Worm (Caenorhabditis elegans) whole organism, L1 larva: ENCODE data around the gene ZK1098.12.

Experiments used
- C04F5.9 ChIP-seq: sonication (generic microtip); optimal IDR thresholded peaks from 2 replicates; lab custom pipeline; 2016; ENCODE audit warnings: missing genetic modification characterization, missing compliant biosample characterization
- C34B4.2 ChIP-seq: sonication (generic microtip); optimal IDR thresholded peaks from 2 replicates; lab custom pipeline; 2017; ENCODE audit warnings: mild to moderate bottlenecking, missing genetic modification characterization, missing compliant biosample characterization
- alr-1 ChIP-seq: fragments of 200-800 bp; sonication (Bioruptor generic); optimal IDR thresholded peaks from 2 replicates; lab custom pipeline; 2018; ENCODE audit warnings: borderline replicate concordance, mild to moderate bottlenecking, missing genetic modification characterization, missing compliant biosample characterization
- ceh-63 ChIP-seq: fragments of 200-800 bp; sonication (Bioruptor generic); optimal IDR thresholded peaks from 2 replicates; lab custom pipeline; 2018; ENCODE audit warnings: mild to moderate bottlenecking, missing genetic modification characterization, missing compliant biosample characterization
- ceh-82 ChIP-seq, 3 experiments: fragments of 150-350 bp in 1 of 3; sonication (generic microtip) in 2 of 3; optimal IDR thresholded peaks; 2 replicates each; lab custom pipeline; 2014 to 2017; ENCODE audit warnings: missing biosample characterization in 3 of 3, missing genetic modification characterization in 3 of 3
- ceh-88 ChIP-seq: fragments of 200-800 bp; sonication (Bioruptor generic); IDR thresholded peaks from 2 replicates; pipeline ENCODE4 v1.3.6; 2022; ENCODE audit warnings: missing genetic modification characterization, missing compliant biosample characterization
- dpl-1 ChIP-seq, 3 experiments: fragments of 150-350 bp in 2 of 3; sonication (generic microtip) in 1 of 3; optimal IDR thresholded peaks; 2 replicates each; lab custom pipeline; 2014 to 2017; ENCODE audit warnings: missing biosample characterization in 3 of 3, missing genetic modification characterization in 3 of 3, missing genetic modification reagents in 3 of 3
- efl-1 ChIP-seq, 4 experiments: fragments of 150-350 bp; optimal IDR thresholded peaks in 3 of 4; peaks in 1 of 4; 1 replicate in 1 of 4; 2 replicates in 3 of 4; lab custom pipeline; 2014; ENCODE audit warnings: missing biosample characterization in 2 of 4, missing genetic modification characterization in 2 of 4, missing genetic modification reagents in 2 of 4
- egl-13 ChIP-seq: sonication (generic microtip); optimal IDR thresholded peaks from 2 replicates; lab custom pipeline; 2016; ENCODE audit warnings: missing genotype, missing genetic modification reagents, missing genetic modification characterization, missing compliant biosample characterization
- egl-27 ChIP-seq, 2 experiments: fragments of 150-350 bp in 1 of 2; sonication (generic microtip); optimal IDR thresholded peaks; 3 replicates each; lab custom pipeline; 2017 to 2018; ENCODE audit warnings: missing biosample characterization in 2 of 2, missing genetic modification characterization in 2 of 2, missing genetic modification reagents in 2 of 2
- elt-2 ChIP-seq: sonication (generic microtip); optimal IDR thresholded peaks from 2 replicates; lab custom pipeline; 2016; ENCODE audit warnings: missing genetic modification characterization, mild to moderate bottlenecking, inconsistent platforms, missing compliant biosample characterization, missing genetic modification reagents
- ets-5 ChIP-seq: fragments of 200-800 bp; sonication (Bioruptor generic); IDR thresholded peaks from 2 replicates; pipeline ENCODE4 v1.3.6; 2022; ENCODE audit warnings: missing genetic modification characterization, missing compliant biosample characterization
- fkh-10 ChIP-seq: sonication (generic microtip); optimal IDR thresholded peaks from 2 replicates; lab custom pipeline; 2017; ENCODE audit warnings: missing biosample characterization, missing genetic modification reagents, missing genetic modification characterization
- fkh-4 ChIP-seq: sonication (generic microtip); optimal IDR thresholded peaks from 2 replicates; lab custom pipeline; 2016; ENCODE audit warnings: missing compliant biosample characterization, missing genetic modification characterization, borderline replicate concordance
- fos-1 ChIP-seq: fragments of 150-350 bp; optimal IDR thresholded peaks from 2 replicates; lab custom pipeline; 2014; ENCODE audit warnings: missing biosample characterization, missing genetic modification characterization
- grh-1 ChIP-seq: fragments of 200-800 bp; sonication (Bioruptor generic); IDR thresholded peaks from 2 replicates; pipeline ENCODE4 v1.3.6; 2022; ENCODE audit warnings: missing genetic modification reagents, missing genetic modification characterization, missing compliant biosample characterization
- hlh-4 ChIP-seq: sonication (generic microtip); optimal IDR thresholded peaks from 2 replicates; lab custom pipeline; 2016; ENCODE audit warnings: mild to moderate bottlenecking, missing genetic modification characterization, missing compliant biosample characterization
- hpl-2 ChIP-seq: fragments of 150-350 bp; optimal IDR thresholded peaks from 2 replicates; lab custom pipeline; 2014; ENCODE audit warnings: missing biosample characterization, missing genetic modification reagents, missing genetic modification characterization
- irx-1 ChIP-seq: sonication (generic microtip); optimal IDR thresholded peaks from 2 replicates; lab custom pipeline; 2016; ENCODE audit warnings: missing genetic modification characterization, missing compliant biosample characterization
- isw-1 ChIP-seq: fragments of 200-800 bp; sonication (Bioruptor generic); IDR thresholded peaks from 2 replicates; pipeline ENCODE4 v1.3.6; 2022; ENCODE audit warnings: missing genetic modification characterization, missing compliant biosample characterization
- lin-13 ChIP-seq: fragments of 150-350 bp; optimal IDR thresholded peaks from 2 replicates; lab custom pipeline; 2014; ENCODE audit warnings: missing biosample characterization, missing genetic modification reagents, missing genetic modification characterization
- lin-14 ChIP-seq: fragments of 200-800 bp; sonication (Bioruptor generic); optimal IDR thresholded peaks from 2 replicates; lab custom pipeline; 2018; ENCODE audit warnings: mild to moderate bottlenecking, missing genetic modification characterization, moderate library complexity, missing compliant biosample characterization
- lin-15B ChIP-seq: fragments of 150-350 bp; sonication (generic microtip); optimal IDR thresholded peaks from 3 replicates; lab custom pipeline; 2014; ENCODE audit warnings: missing biosample characterization, missing genetic modification characterization
- lin-39 ChIP-seq: fragments of 150-350 bp; optimal IDR thresholded peaks from 2 replicates; lab custom pipeline; 2014; ENCODE audit warnings: missing biosample characterization, missing genetic modification reagents, missing genetic modification characterization
- lir-3 ChIP-seq: sonication (generic microtip); optimal IDR thresholded peaks from 2 replicates; lab custom pipeline; 2016; ENCODE audit warnings: mild to moderate bottlenecking, missing genetic modification characterization, moderate library complexity, missing compliant biosample characterization; ENCODE audit not compliant: poor library complexity
- lsy-2 ChIP-seq, 2 experiments: fragments of 150-350 bp; optimal IDR thresholded peaks; 2 replicates each; lab custom pipeline; 2014; ENCODE audit warnings: missing biosample characterization in 2 of 2, missing genetic modification characterization in 2 of 2
- mab-9 ChIP-seq: fragments of 200-800 bp; sonication (Bioruptor generic); IDR thresholded peaks from 2 replicates; pipeline ENCODE4 v1.3.6; 2022; ENCODE audit warnings: missing genetic modification reagents, missing genetic modification characterization, missing compliant biosample characterization
- mep-1 ChIP-seq: fragments of 150-350 bp; optimal IDR thresholded peaks from 2 replicates; lab custom pipeline; 2014; ENCODE audit warnings: missing biosample characterization, missing genetic modification characterization
- nhr-11 ChIP-seq: fragments of 150-350 bp; optimal IDR thresholded peaks from 2 replicates; lab custom pipeline; 2014; ENCODE audit warnings: missing biosample characterization, missing genetic modification characterization
- nhr-12 ChIP-seq: sonication (generic microtip); optimal IDR thresholded peaks from 2 replicates; lab custom pipeline; 2017; ENCODE audit warnings: missing biosample characterization, missing genetic modification characterization
- nhr-20 ChIP-seq: sonication (generic microtip); optimal IDR thresholded peaks from 2 replicates; lab custom pipeline; 2016; ENCODE audit warnings: mild to moderate bottlenecking, missing genetic modification characterization, missing compliant biosample characterization
- nhr-237 ChIP-seq: fragments of 150-350 bp; optimal IDR thresholded peaks from 2 replicates; lab custom pipeline; 2014; ENCODE audit warnings: missing biosample characterization, missing genetic modification characterization
- nhr-47 ChIP-seq: sonication (generic microtip); optimal IDR thresholded peaks from 2 replicates; lab custom pipeline; 2016; ENCODE audit warnings: mild to moderate bottlenecking, missing genetic modification characterization, moderate library complexity, missing compliant biosample characterization
- nhr-71 ChIP-seq: sonication (generic microtip); optimal IDR thresholded peaks from 2 replicates; lab custom pipeline; 2016; ENCODE audit warnings: mild to moderate bottlenecking, missing genetic modification characterization, moderate library complexity, missing compliant biosample characterization
- nhr-76 ChIP-seq: sonication (generic microtip); optimal IDR thresholded peaks from 2 replicates; lab custom pipeline; 2017; ENCODE audit warnings: missing biosample characterization, missing genetic modification characterization
- nhr-77 ChIP-seq: fragments of 150-350 bp; optimal IDR thresholded peaks from 2 replicates; lab custom pipeline; 2014; ENCODE audit warnings: missing biosample characterization, missing genetic modification characterization
- nhr-85 ChIP-seq: sonication (generic microtip); peaks from one replicate; lab custom pipeline; 2016; ENCODE audit warnings: missing genetic modification characterization, inconsistent platforms, missing compliant biosample characterization
- pag-3 ChIP-seq: sonication (generic microtip); optimal IDR thresholded peaks from 2 replicates; lab custom pipeline; 2017; ENCODE audit warnings: missing genetic modification characterization, mild to moderate bottlenecking, missing compliant biosample characterization, antibody characterized with exemption, borderline replicate concordance; ENCODE audit not compliant: insufficient read depth
- pax-3 ChIP-seq: fragments of 200-800 bp; sonication (Bioruptor generic); optimal IDR thresholded peaks from 2 replicates; lab custom pipeline; 2018; ENCODE audit warnings: mild to moderate bottlenecking, missing genetic modification characterization, moderate library complexity, missing compliant biosample characterization
- rnt-1 ChIP-seq: sonication (generic microtip); optimal IDR thresholded peaks from 2 replicates; lab custom pipeline; 2016; ENCODE audit warnings: mild to moderate bottlenecking, missing genetic modification characterization, moderate library complexity, missing compliant biosample characterization
- snpc-4 ChIP-seq: fragments of 150-350 bp; optimal IDR thresholded peaks from 2 replicates; lab custom pipeline; 2014; ENCODE audit warnings: missing biosample characterization, missing genetic modification characterization
- sox-4 ChIP-seq: sonication (generic microtip); optimal IDR thresholded peaks from 2 replicates; lab custom pipeline; 2016; ENCODE audit warnings: missing genetic modification characterization, missing compliant biosample characterization
- sup-37 ChIP-seq: fragments of 200-800 bp; sonication (Bioruptor generic); optimal IDR thresholded peaks from 2 replicates; lab custom pipeline; 2018; ENCODE audit warnings: mild to moderate bottlenecking, missing genetic modification characterization, missing compliant biosample characterization
- tlp-1 ChIP-seq: fragments of 150-350 bp; optimal IDR thresholded peaks from 2 replicates; lab custom pipeline; 2014; ENCODE audit warnings: missing biosample characterization, missing genetic modification characterization
- unc-30 ChIP-seq: sonication (generic microtip); optimal IDR thresholded peaks from 2 replicates; lab custom pipeline; 2017; ENCODE audit warnings: missing biosample characterization, missing genetic modification characterization
- vab-15 ChIP-seq: sonication (generic microtip); optimal IDR thresholded peaks from 2 replicates; lab custom pipeline; 2017; ENCODE audit warnings: missing genotype, mild to moderate bottlenecking, missing genetic modification characterization, missing compliant biosample characterization
- xbp-1 ChIP-seq: sonication (generic microtip); optimal IDR thresholded peaks from 2 replicates; lab custom pipeline; 2016; ENCODE audit warnings: missing genetic modification characterization, missing compliant biosample characterization

ZK1098.12 gene

DNA sequence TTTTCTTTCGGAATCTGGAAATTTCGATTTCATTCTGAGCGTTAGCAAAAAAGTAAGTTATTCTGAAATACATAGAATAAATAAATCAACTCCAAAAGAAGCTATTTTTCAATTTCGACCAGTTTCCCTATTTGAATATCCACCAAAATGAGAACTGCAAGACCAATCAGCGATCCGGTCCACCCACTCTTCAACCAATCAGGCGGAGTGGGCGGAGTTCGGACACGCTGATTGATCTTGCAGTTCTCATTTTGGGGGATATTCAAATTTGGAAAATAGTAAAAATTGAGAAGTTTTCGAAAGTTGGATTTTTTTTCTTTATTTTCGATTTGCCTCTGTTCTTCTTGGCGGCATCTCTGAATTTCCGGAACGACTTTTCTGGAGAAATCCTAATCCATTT lies 25.9 kb downstream of the ZK1098.12 start (continued):
- TF ChIP-seq ets-5 (GFP tag; lab: Robert Waterston, UW) (no peak), lin-13 (GFP tag; lab: Kevin White, UChicago) (no peak), sup-37 (no peak), nhr-237 (no peak), C34B4.2 (no peak), pax-3 (tag; lab: Kevin White, UChicago) (no peak), irx-1 (tag; lab: Kevin White, UChicago) (no peak), ceh-88 (GFP tag; lab: Robert Waterston, UW) (no peak), lir-3 (tag; lab: Kevin White, UChicago) (no peak), pag-3 (tag; lab: Kevin White, UChicago) (no peak), isw-1 (GFP tag; lab: Robert Waterston, UW) (no peak), fos-1 (tag; lab: Kevin White, UChicago) (no peak), fkh-10 (GFP tag; lab: Kevin White, UChicago) (no peak), tlp-1 (tag; lab: Kevin White, UChicago) (no peak), hpl-2 (GFP tag; lab: Kevin White, UChicago) (no peak), nhr-12 (no peak), lsy-2 (tag; optimal IDR thresholded peaks at IDR 0.05; lab: Kevin White, UChicago) (peak in 1 of 2 experiments; percentile 59), nhr-11 (tag; lab: Kevin White, UChicago) (no peak), fkh-4 (no peak)

DNA sequence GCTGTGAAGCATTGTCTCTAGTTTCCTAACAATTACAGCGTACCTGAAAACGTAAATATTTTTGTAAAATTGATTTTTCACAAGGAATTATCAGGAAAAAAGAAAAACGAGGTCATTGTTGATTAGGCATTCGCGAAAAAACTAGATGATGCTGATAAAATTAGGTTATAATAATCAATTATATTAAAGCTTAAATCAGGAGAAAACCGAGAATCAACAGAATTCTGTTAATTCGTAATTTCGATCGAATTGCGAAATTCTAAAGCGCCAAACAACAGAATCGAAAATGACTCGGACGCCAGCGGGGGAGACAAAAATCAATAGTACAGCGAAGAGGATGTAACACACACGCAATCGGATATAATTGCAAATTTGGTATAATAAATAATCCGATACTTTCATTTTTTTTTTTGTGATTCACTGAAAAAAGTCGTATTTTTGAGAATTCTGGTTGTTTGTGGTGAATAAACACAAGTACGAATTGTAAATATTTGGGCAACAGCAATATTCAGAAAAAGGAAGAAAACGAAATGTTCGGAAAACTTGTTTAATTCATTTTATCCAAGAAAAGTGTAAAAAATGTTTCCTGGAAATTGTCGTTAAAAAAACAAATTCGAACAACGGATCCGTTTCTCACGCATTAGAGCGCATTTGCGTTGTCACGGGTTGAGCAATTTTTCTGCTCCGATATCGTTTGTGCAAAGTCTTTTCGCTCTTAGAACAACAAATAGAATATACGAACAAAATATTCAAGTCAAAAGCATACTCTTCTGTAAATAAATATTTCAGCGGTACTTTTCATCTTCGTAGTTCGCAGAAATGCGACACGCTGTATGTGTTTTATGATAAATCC lies 35.3 kb downstream of the ZK1098.12 start, which contains the start of gene ced-7:
TSS of gene ced-7 (minus strand) at position 51 of the 853 bp plus-strand sequence.
- TF ChIP-seq egl-13 (tag; lab: Kevin White, UChicago) (no peak), egl-27 (tag; optimal IDR thresholded peaks at IDR 0.05; lab: Kevin White, UChicago) (no peak), nhr-20 (tag; lab: Kevin White, UChicago) (peak; percentile 9), irx-1 (tag; lab: Kevin White, UChicago) (no peak), nhr-76 (no peak), lin-15B (no peak), snpc-4 (no peak), lin-39 (tag; lab: Kevin White, UChicago) (no peak), ceh-63 (GFP tag; lab: Kevin White, UChicago) (no peak), xbp-1 (no peak), ceh-88 (GFP tag; lab: Robert Waterston, UW) (no peak), alr-1 (tag; lab: Kevin White, UChicago) (no peak), grh-1 (no peak), mep-1 (tag; lab: Kevin White, UChicago) (no peak), efl-1 (optimal IDR thresholded peaks at IDR 0.05; lab: Kevin White, UChicago) (peak; percentile 30 to 39), efl-1 (GFP tag; optimal IDR thresholded peaks at IDR 0.05 in 1 of 2; lab: Kevin White, UChicago) (peak; percentile 49 to 92), nhr-11 (tag; lab: Kevin White, UChicago) (no peak), sox-4 (tag; lab: Kevin White, UChicago) (no peak), nhr-47 (tag; lab: Kevin White, UChicago) (peak; percentile 11), lin-14 (GFP tag; lab: Kevin White, UChicago) (peak; percentile 74), nhr-77 (tag; lab: Kevin White, UChicago) (no peak), nhr-85 (tag; lab: Kevin White, UChicago) (peak; percentile 14), nhr-71 (tag; lab: Kevin White, UChicago) (peak; percentile 46), hlh-4 (no peak), rnt-1 (tag; lab: Kevin White, UChicago) (no peak), pag-3 (tag; lab: Kevin White, UChicago) (no peak), mab-9 (GFP tag; lab: Robert Waterston, UW) (no peak), tlp-1 (tag; lab: Kevin White, UChicago) (no peak), unc-30 (no peak), isw-1 (GFP tag; lab: Robert Waterston, UW) (no peak), C04F5.9 (tag; lab: Kevin White, UChicago) (no peak), hpl-2 (GFP tag; lab: Kevin White, UChicago) (no peak), sup-37 (no peak), ceh-82 (tag; optimal IDR thresholded peaks at IDR 0.05; lab: Kevin White, UChicago) (no peak), elt-2 (tag; lab: Kevin White, UChicago) (no peak), fkh-4 (no peak), fkh-10 (GFP tag; lab: Kevin White, UChicago) (no peak), vab-15 (tag; lab: Kevin White, UChicago) (no peak), dpl-1 (GFP tag; optimal IDR thresholded peaks at IDR 0.05; lab: Kevin White, UChicago) (peak in 2 of 3 experiments; percentile 4 to 52), fos-1 (tag; lab: Kevin White, UChicago) (no peak)
